Fruit fly (Drosophila melanogaster) whole organism, embryonic: Measurements from ENCODE around the gene CG44001.

Experiments used
- ATbp ChIP-seq: fragments of 200-800 bp; sonication (Bioruptor generic); optimal IDR thresholded peaks from 2 replicates; lab custom pipeline; 2017; ENCODE audit warnings: missing biosample characterization, mild to moderate bottlenecking, missing genetic modification characterization, missing genetic modification reagents
- Atf-2 ChIP-seq: fragments of 200-800 bp; sonication (Bioruptor generic); optimal IDR thresholded peaks from 2 replicates; lab custom pipeline; 2016; ENCODE audit warnings: missing biosample characterization, missing genetic modification characterization
- B-H1 ChIP-seq: fragments of 200-800 bp; sonication (Bioruptor generic); IDR thresholded peaks from 3 replicates; pipeline ENCODE4 v1.3.6; 2022; ENCODE audit warnings: missing biosample characterization, missing genetic modification characterization
- CG10321 ChIP-seq: fragments of 200-800 bp; sonication (Bioruptor generic); IDR thresholded peaks from 2 replicates; pipeline ENCODE4 v1.3.6; 2022; ENCODE audit warnings: missing biosample characterization, missing genetic modification characterization
- CG10462 ChIP-seq: fragments of 200-800 bp; sonication (Bioruptor generic); optimal IDR thresholded peaks from 2 replicates; lab custom pipeline; 2016; ENCODE audit warnings: missing biosample characterization, missing genetic modification characterization
- CG11456 ChIP-seq: fragments of 200-800 bp; sonication (Bioruptor generic); IDR thresholded peaks from 3 replicates; pipeline ENCODE4 v1.3.6; 2022; ENCODE audit warnings: missing biosample characterization, missing genetic modification characterization
- CG11560 ChIP-seq: fragments of 200-800 bp; sonication (Bioruptor generic); IDR thresholded peaks from 3 replicates; pipeline ENCODE4 v1.3.6; 2022; ENCODE audit warnings: missing biosample characterization, missing genetic modification characterization
- CG1529 ChIP-seq: fragments of 200-800 bp; sonication (Bioruptor generic); optimal IDR thresholded peaks from 3 replicates; lab custom pipeline; 2018; ENCODE audit warnings: missing biosample characterization, missing genetic modification characterization
- CG15479 ChIP-seq: fragments of 200-800 bp; sonication (Bioruptor generic); optimal IDR thresholded peaks from 3 replicates; lab custom pipeline; 2019; ENCODE audit warnings: missing biosample characterization, mild to moderate bottlenecking, missing genetic modification characterization, moderate library complexity
- CG15514 ChIP-seq: fragments of 200-800 bp; sonication (Bioruptor generic); optimal IDR thresholded peaks from 3 replicates; lab custom pipeline; 2017; ENCODE audit warnings: missing biosample characterization, missing genetic modification characterization, mild to moderate bottlenecking, moderate library complexity, missing genetic modification reagents
- CG17328 ChIP-seq: fragments of 200-800 bp; sonication (Bioruptor generic); IDR thresholded peaks from 2 replicates; pipeline ENCODE4 v1.3.6; 2022; ENCODE audit warnings: missing biosample characterization, missing genetic modification characterization
- CG17912 ChIP-seq: fragments of 200-800 bp; sonication (Bioruptor generic); optimal IDR thresholded peaks from 2 replicates; lab custom pipeline; 2018; ENCODE audit warnings: missing biosample characterization, mild to moderate bottlenecking, missing genetic modification characterization
- CG18764 ChIP-seq: fragments of 200-800 bp; sonication (Bioruptor generic); optimal IDR thresholded peaks from 3 replicates; lab custom pipeline; 2016; ENCODE audit warnings: missing biosample characterization, missing genetic modification characterization
- CG34224 ChIP-seq: fragments of 200-800 bp; sonication (Bioruptor generic); IDR thresholded peaks from 3 replicates; pipeline ENCODE4 v1.3.6; 2022; ENCODE audit warnings: missing biosample characterization, missing genetic modification characterization; ENCODE audit not compliant: partially characterized antibody
- CG4360 ChIP-seq: fragments of 200-800 bp; sonication (Bioruptor generic); IDR thresholded peaks from 2 replicates; pipeline ENCODE4 v1.3.6; 2022; ENCODE audit warnings: missing biosample characterization, missing genetic modification characterization
- CG8290 ChIP-seq, 3 experiments: fragments of 200-800 bp; sonication (Bioruptor generic); optimal IDR thresholded peaks; 2 replicates each; lab custom pipeline; 2016 to 2019; ENCODE audit warnings: missing biosample characterization in 3 of 3, missing genetic modification characterization in 3 of 3, mild to moderate bottlenecking in 2 of 3, moderate library complexity in 1 of 3
- CG8765 ChIP-seq: fragments of 200-800 bp; sonication (Bioruptor generic); IDR thresholded peaks from 2 replicates; pipeline ENCODE4 v1.3.6; 2022; ENCODE audit warnings: missing biosample characterization, missing genetic modification characterization
- CTCF ChIP-seq: fragments of 200-800 bp; sonication (Bioruptor generic); optimal IDR thresholded peaks from 2 replicates; lab custom pipeline; 2017; ENCODE audit warnings: missing biosample characterization, mild to moderate bottlenecking, missing genetic modification characterization, moderate library complexity
- Dad ChIP-seq: fragments of 200-800 bp; sonication (Bioruptor generic); optimal IDR thresholded peaks from 3 replicates; lab custom pipeline; 2016; ENCODE audit warnings: missing biosample characterization, missing genetic modification characterization
- Dip2 ChIP-seq: fragments of 200-800 bp; sonication (Bioruptor generic); IDR thresholded peaks from 2 replicates; pipeline ENCODE4 v1.3.6; 2022; ENCODE audit warnings: missing biosample characterization, missing genetic modification characterization
- Dp ChIP-seq: fragments of 200-800 bp; sonication (Bioruptor generic); optimal IDR thresholded peaks from 2 replicates; lab custom pipeline; 2018; ENCODE audit warnings: missing biosample characterization, mild to moderate bottlenecking, missing genetic modification characterization, moderate library complexity
- Fer3 ChIP-seq: fragments of 200-800 bp; sonication (Bioruptor generic); optimal IDR thresholded peaks from 2 replicates; lab custom pipeline; 2018; ENCODE audit warnings: missing biosample characterization, mild to moderate bottlenecking, missing genetic modification characterization, moderate library complexity
- GATAe ChIP-seq: fragments of 200-800 bp; sonication (Bioruptor generic); conservative IDR thresholded peaks from 2 replicates; pipeline ENCODE4 v1.3.6; 2022; ENCODE audit warnings: missing biosample characterization, missing genetic modification characterization
- Hey ChIP-seq: fragments of 200-800 bp; sonication (Bioruptor generic); optimal IDR thresholded peaks from 3 replicates; lab custom pipeline; 2018; ENCODE audit warnings: missing biosample characterization, mild to moderate bottlenecking, missing genetic modification characterization
- Hr3 ChIP-seq: fragments of 200-800 bp; sonication (Bioruptor generic); optimal IDR thresholded peaks from 3 replicates; lab custom pipeline; 2016; ENCODE audit warnings: missing biosample characterization, missing genetic modification characterization
- MBD-R2 ChIP-seq: fragments of 200-800 bp; sonication (Bioruptor generic); IDR thresholded peaks from 2 replicates; pipeline ENCODE4 v1.3.6; 2022; ENCODE audit warnings: missing biosample characterization, missing genetic modification characterization
- MESR4 ChIP-seq: fragments of 200-800 bp; sonication (Bioruptor generic); optimal IDR thresholded peaks from 2 replicates; lab custom pipeline; 2018; ENCODE audit warnings: missing biosample characterization, mild to moderate bottlenecking, missing genetic modification characterization, moderate library complexity
- MTF-1 ChIP-seq: fragments of 200-800 bp; sonication (Bioruptor generic); optimal IDR thresholded peaks from 2 replicates; lab custom pipeline; 2018; ENCODE audit warnings: missing biosample characterization, mild to moderate bottlenecking, missing genetic modification characterization, borderline replicate concordance
- Meics ChIP-seq: fragments of 200-800 bp; sonication (Bioruptor generic); optimal IDR thresholded peaks from 2 replicates; lab custom pipeline; 2017; ENCODE audit warnings: missing biosample characterization, mild to moderate bottlenecking, missing genetic modification characterization
- Mes4 ChIP-seq: fragments of 200-800 bp; sonication (Bioruptor generic); optimal IDR thresholded peaks from 2 replicates; lab custom pipeline; 2016; ENCODE audit warnings: missing biosample characterization, missing genetic modification characterization
- Ravus ChIP-seq: fragments of 200-800 bp; sonication (Bioruptor generic); IDR thresholded peaks from 2 replicates; pipeline ENCODE4 v1.3.6; 2022; ENCODE audit warnings: missing biosample characterization, missing genetic modification characterization
- Taf1 ChIP-seq: fragments of 200-800 bp; sonication (Bioruptor generic); IDR thresholded peaks from 2 replicates; pipeline ENCODE4 v1.3.6; 2022; ENCODE audit warnings: missing biosample characterization, missing genetic modification characterization
- ara ChIP-seq: fragments of 200-800 bp; sonication (Bioruptor generic); IDR thresholded peaks from 2 replicates; pipeline ENCODE4 v1.3.6; 2022; ENCODE audit warnings: missing biosample characterization, missing genetic modification characterization
- ash1 ChIP-seq: fragments of 200-800 bp; sonication (Bioruptor generic); optimal IDR thresholded peaks from 2 replicates; lab custom pipeline; 2018; ENCODE audit warnings: missing biosample characterization, mild to moderate bottlenecking, missing genetic modification characterization
- cato ChIP-seq: fragments of 200-800 bp; sonication (Bioruptor generic); optimal IDR thresholded peaks from 2 replicates; lab custom pipeline; 2016; ENCODE audit warnings: missing biosample characterization, missing genetic modification characterization, borderline replicate concordance
- caup ChIP-seq: fragments of 200-800 bp; sonication (Bioruptor generic); optimal IDR thresholded peaks from 3 replicates; lab custom pipeline; 2017; ENCODE audit warnings: missing biosample characterization, mild to moderate bottlenecking, missing genetic modification characterization, moderate library complexity; ENCODE audit not compliant: severe bottlenecking
- corto ChIP-seq: fragments of 200-800 bp; sonication (Bioruptor generic); optimal IDR thresholded peaks from 2 replicates; lab custom pipeline; 2016; ENCODE audit warnings: missing biosample characterization, mild to moderate bottlenecking, missing genetic modification characterization, moderate library complexity
- croc ChIP-seq: fragments of 200-800 bp; sonication (Bioruptor generic); conservative IDR thresholded peaks from 3 replicates; pipeline ENCODE4 v1.3.6; 2022; ENCODE audit warnings: missing biosample characterization, missing genetic modification characterization
- gcm2 ChIP-seq: fragments of 200-800 bp; sonication (Bioruptor generic); optimal IDR thresholded peaks from 2 replicates; lab custom pipeline; 2016; ENCODE audit warnings: missing biosample characterization, missing genetic modification characterization
- her ChIP-seq: fragments of 200-800 bp; sonication (Bioruptor generic); optimal IDR thresholded peaks from 2 replicates; lab custom pipeline; 2016; ENCODE audit warnings: missing biosample characterization, missing genetic modification characterization
- ind ChIP-seq: fragments of 200-800 bp; sonication (Bioruptor generic); optimal IDR thresholded peaks from 3 replicates; lab custom pipeline; 2016; ENCODE audit warnings: missing biosample characterization, missing genetic modification characterization
- jumu ChIP-seq: fragments of 200-800 bp; sonication (Bioruptor generic); optimal IDR thresholded peaks from 3 replicates; lab custom pipeline; 2016; ENCODE audit warnings: missing biosample characterization, missing genetic modification characterization
- nerfin-1 ChIP-seq: fragments of 200-800 bp; sonication (Bioruptor generic); optimal IDR thresholded peaks from 3 replicates; lab custom pipeline; 2019; ENCODE audit warnings: missing biosample characterization, mild to moderate bottlenecking, missing genetic modification characterization, moderate library complexity
- pan ChIP-seq, 4 experiments: fragments of >200 bp in 3 of 4; fragments of 200-800 bp in 1 of 4; sonication (Bioruptor generic) in 1 of 4; optimal IDR thresholded peaks in 3 of 4; IDR thresholded peaks in 1 of 4; 2 replicates each; pipeline versions ENCODE4 v1.3.6 to Lab custom; 2017 to 2022; ENCODE audit warnings: missing biosample characterization in 2 of 4, missing genetic modification characterization in 2 of 4, mixed read lengths in 1 of 4
- scrt ChIP-seq: fragments of 200-800 bp; sonication (Bioruptor generic); optimal IDR thresholded peaks from 2 replicates; lab custom pipeline; 2018; ENCODE audit warnings: missing biosample characterization, mild to moderate bottlenecking, missing genetic modification characterization, moderate library complexity
- shn ChIP-seq: fragments of 200-800 bp; sonication (Bioruptor generic); optimal IDR thresholded peaks from 3 replicates; lab custom pipeline; 2016; ENCODE audit warnings: missing biosample characterization, missing genetic modification characterization
- trem ChIP-seq: fragments of 200-800 bp; optimal IDR thresholded peaks from 3 replicates; lab custom pipeline; 2019; ENCODE audit warnings: missing biosample characterization, mild to moderate bottlenecking, missing genetic modification characterization, moderate library complexity
- wdn ChIP-seq: fragments of 200-800 bp; sonication (Bioruptor generic); IDR thresholded peaks from 2 replicates; pipeline ENCODE4 v1.3.6; 2022; ENCODE audit warnings: missing biosample characterization, missing genetic modification characterization

Gene CG44001

dm6 chr2L:4997401-4998259, 45.4 kb upstream of the CG44001 start (continued):
- TF ChIP-seq CG15514, result peak; percentile 93
- TF ChIP-seq Dip2, result peak; percentile 79
- TF ChIP-seq wdn (GFP tag; lab: Robert Waterston, UW), result peak; percentile 98
- TF ChIP-seq ATbp (GFP tag; lab: Kevin White, UChicago), result peak; percentile 99
- TF ChIP-seq Taf1, result peak; percentile 97
- TF ChIP-seq CG11560 (tag; lab: Robert Waterston, UW), result peak; percentile 94
- peak; percentile 100 for TF ChIP-seq shn (GFP tag; lab: Kevin White, UChicago)
- TF ChIP-seq CG17328 (GFP tag; lab: Robert Waterston, UW), result peak; percentile 99
- peak; percentile 99 for TF ChIP-seq MBD-R2
- no peak for TF ChIP-seq CG15479 (GFP tag; lab: Kevin White, UChicago)
- TF ChIP-seq CG17912, result peak; percentile 96
- TF ChIP-seq croc (GFP tag; lab: Robert Waterston, UW), result peak; percentile 99
- TF ChIP-seq CG10462, result peak; percentile 98
- peak; percentile 99 for TF ChIP-seq Hr3 (GFP tag; lab: Kevin White, UChicago)
- TF ChIP-seq ara (GFP tag; lab: Robert Waterston, UW), result peak; percentile 99
- peak; percentile 48 for TF ChIP-seq Dp
- peak; percentile 99 for TF ChIP-seq ind
- peak; percentile 99 for TF ChIP-seq Mes4 (GFP tag; lab: Kevin White, UChicago)
- no peak for TF ChIP-seq CG34224
- TF ChIP-seq Meics (GFP tag; lab: Kevin White, UChicago), result peak; percentile 99
- TF ChIP-seq CG4360 (GFP tag; lab: Robert Waterston, UW), result peak; percentile 92
- peak; percentile 98 for TF ChIP-seq MTF-1 (GFP tag; lab: Kevin White, UChicago)
- peak; percentile 96 for TF ChIP-seq GATAe (GFP tag; lab: Robert Waterston, UW)
- peak; percentile 92 for TF ChIP-seq CG10321
- peak; percentile 99 for TF ChIP-seq cato
- peak; percentile 72 for TF ChIP-seq CTCF (GFP tag; lab: Kevin White, UChicago)
- TF ChIP-seq CG18764, result peak; percentile 99
- TF ChIP-seq Fer3 (tag; lab: Kevin White, UChicago), result peak; percentile 99
- TF ChIP-seq B-H1, result peak; percentile 99
- TF ChIP-seq gcm2 (GFP tag; lab: Kevin White, UChicago), result peak; percentile 97
- TF ChIP-seq CG8765 (GFP tag; lab: Robert Waterston, UW), result peak; percentile 99
- peak; percentile 87 for TF ChIP-seq Hey (tag; lab: Kevin White, UChicago)
- peak; percentile 85 for TF ChIP-seq MESR4 (GFP tag; lab: Kevin White, UChicago)
- peak; percentile 99 for TF ChIP-seq Dad (GFP tag; lab: Kevin White, UChicago)
- peak; percentile 99 for TF ChIP-seq Atf-2 (GFP tag; lab: Kevin White, UChicago)
- peak; percentile 95 for TF ChIP-seq corto (GFP tag; lab: Kevin White, UChicago)
- peak; percentile 95 for TF ChIP-seq scrt (GFP tag; lab: Kevin White, UChicago)
- no peak for TF ChIP-seq pan (optimal IDR thresholded peaks at IDR 0.05; lab: Kevin White, UChicago)
- TF ChIP-seq pan (GFP tag; optimal IDR thresholded peaks at IDR 0.05 in 1 of 2, IDR thresholded peaks at IDR 0.05 in 1 of 2), result peak in 1 of 2 experiments; percentile 99
- TF ChIP-seq nerfin-1 (tag; lab: Kevin White, UChicago), result peak; percentile 97
- TF ChIP-seq Ravus (GFP tag; lab: Robert Waterston, UW), result peak; percentile 98
- TF ChIP-seq jumu (GFP tag; lab: Kevin White, UChicago), result peak; percentile 99
- peak; percentile 99 for TF ChIP-seq CG1529 (GFP tag; lab: Kevin White, UChicago)
- peak; percentile 97 for TF ChIP-seq her (GFP tag; lab: Kevin White, UChicago)
- peak; percentile 93 for TF ChIP-seq ash1 (GFP tag; lab: Kevin White, UChicago)
- TF ChIP-seq CG8290 (GFP tag; optimal IDR thresholded peaks at IDR 0.05; lab: Kevin White, UChicago), result peak; percentile 99
- peak; percentile 99 to 100 for TF ChIP-seq CG8290 (tag; optimal IDR thresholded peaks at IDR 0.05; lab: Kevin White, UChicago)
- peak; percentile 97 for TF ChIP-seq trem (tag; lab: Kevin White, UChicago)
- TF ChIP-seq caup (GFP tag; lab: Kevin White, UChicago), result peak; percentile 98
- TF ChIP-seq CG11456 (GFP tag; lab: Robert Waterston, UW), result peak; percentile 99
